Fruit fly (Drosophila melanogaster): Measurements from ENCODE around the gene CG3437.

Gene CG3437

DNA sequence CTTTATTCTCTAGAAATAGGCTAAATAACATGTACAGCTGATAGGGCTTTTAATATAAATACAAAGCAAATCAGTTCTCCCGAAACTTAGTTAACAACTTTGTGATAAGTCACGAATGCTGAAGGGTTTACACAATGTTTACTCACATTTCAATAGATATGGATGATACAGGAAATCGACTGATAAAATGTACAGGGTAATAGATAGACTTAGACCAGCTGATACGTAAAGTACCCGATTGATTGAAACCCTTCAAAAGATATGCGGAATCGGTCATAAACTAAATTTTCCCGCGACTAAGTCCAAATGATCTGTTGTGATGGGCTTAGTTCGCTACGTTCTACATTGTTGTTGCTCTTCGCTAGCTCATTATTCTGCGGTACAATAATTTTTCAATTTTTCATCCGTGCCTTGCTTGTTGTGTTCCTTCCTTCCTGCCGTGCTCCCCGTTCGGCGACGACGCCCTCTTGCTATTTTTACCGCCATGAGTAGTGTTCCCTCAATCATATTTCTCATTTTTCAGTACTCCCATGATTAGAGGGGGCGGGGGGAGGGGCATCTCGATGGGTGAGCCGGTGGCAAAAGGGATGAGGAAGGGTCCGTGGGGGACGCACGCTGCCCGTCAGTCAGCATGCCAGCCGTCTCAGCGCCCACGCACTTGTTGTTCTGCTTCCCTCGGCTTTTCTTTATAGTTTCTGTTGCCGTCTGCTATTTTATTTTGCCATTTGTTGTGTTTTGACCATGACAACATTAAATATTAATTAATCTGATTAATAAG lies 24.5 kb downstream of the CG3437 start (continued):
- no peak for TF ChIP-seq knrl (GFP tag; IDR thresholded peaks at IDR 0.05; ENCODE audit: partially characterized antibody)
- TF ChIP-seq Lhr (GFP tag; optimal IDR thresholded peaks at IDR 0.05) = no peak
- no peak for TF ChIP-seq al (GFP tag; IDR thresholded peaks at IDR 0.05)
- no peak for TF ChIP-seq CG12155 (GFP tag; optimal IDR thresholded peaks at IDR 0.05)
- no peak for TF ChIP-seq D (optimal IDR thresholded peaks at IDR 0.05)
- no peak for TF ChIP-seq D (GFP tag; optimal IDR thresholded peaks at IDR 0.05)
- no peak for TF ChIP-seq CG12104 (GFP tag; optimal IDR thresholded peaks at IDR 0.05)
- no peak for TF ChIP-seq CG8089 (GFP tag; optimal IDR thresholded peaks at IDR 0.05)
- TF ChIP-seq CTCF (GFP tag; optimal IDR thresholded peaks at IDR 0.05) = no peak
- TF ChIP-seq kay (GFP tag; optimal IDR thresholded peaks at IDR 0.05) = no peak
- no peak for TF ChIP-seq Dip3 (GFP tag; optimal IDR thresholded peaks at IDR 0.05)
- peak; percentile 47; the same call in 1 of the 3 replicates for TF ChIP-seq CG11456 (GFP tag; IDR thresholded peaks at IDR 0.05)
- TF ChIP-seq kah (GFP tag; optimal IDR thresholded peaks at IDR 0.05) = peak; percentile 64
- no peak for TF ChIP-seq CG1647 (GFP tag; optimal IDR thresholded peaks at IDR 0.05)
- TF ChIP-seq dan (GFP tag; IDR thresholded peaks at IDR 0.05) = no peak
- TF ChIP-seq exex (tag; optimal IDR thresholded peaks at IDR 0.05) = peak; percentile 40
- no peak for TF ChIP-seq CG30431 (GFP tag; optimal IDR thresholded peaks at IDR 0.05)
- no peak for TF ChIP-seq zen (tag; optimal IDR thresholded peaks at IDR 0.05)
- TF ChIP-seq tap (tag; optimal IDR thresholded peaks at IDR 0.05) = no peak
- TF ChIP-seq MESR4 (GFP tag; optimal IDR thresholded peaks at IDR 0.05) = no peak
- TF ChIP-seq row (GFP tag; IDR thresholded peaks at IDR 0.05) = no peak
- 0 out of 4 replicates have a peak, but pooled peaks have one; percentile 43 for TF ChIP-seq chinmo (GFP tag; IDR thresholded peaks at IDR 0.05; ENCODE audit: partially characterized antibody)
- no peak for TF ChIP-seq CG12299 (tag; optimal IDR thresholded peaks at IDR 0.05)
- no peak for TF ChIP-seq mam (GFP tag; optimal IDR thresholded peaks at IDR 0.05)
- TF ChIP-seq insv (GFP tag; optimal IDR thresholded peaks at IDR 0.05) = no peak
- no peak for TF ChIP-seq CG32532 (GFP tag; IDR thresholded peaks at IDR 0.05)
- TF ChIP-seq mirr (GFP tag; optimal IDR thresholded peaks at IDR 0.05) = no peak
- TF ChIP-seq Poxn (GFP tag; IDR thresholded peaks at IDR 0.05) = no peak
- TF ChIP-seq sr (GFP tag; IDR thresholded peaks at IDR 0.05) = peak; percentile 98
- peak; percentile 98 for TF ChIP-seq CG12769 (tag; optimal IDR thresholded peaks at IDR 0.05)
- TF ChIP-seq Lpt (GFP tag; optimal IDR thresholded peaks at IDR 0.05) = no peak
- no peak for TF ChIP-seq lola (GFP tag; optimal IDR thresholded peaks at IDR 0.05)
- no peak for TF ChIP-seq az2 (GFP tag; optimal IDR thresholded peaks at IDR 0.05)
- no peak for TF ChIP-seq bcd (GFP tag; optimal IDR thresholded peaks at IDR 0.05)
- TF ChIP-seq bowl (GFP tag; IDR thresholded peaks at IDR 0.05) = no peak
- TF ChIP-seq CG10267 (tag; optimal IDR thresholded peaks at IDR 0.05) = no peak
- no peak for TF ChIP-seq CG17802 (tag; optimal IDR thresholded peaks at IDR 0.05)
- no peak for TF ChIP-seq eyg (GFP tag; optimal IDR thresholded peaks at IDR 0.05)
- TF ChIP-seq CG31365 (tag; optimal IDR thresholded peaks at IDR 0.05) = no peak
- no peak for TF ChIP-seq CG11398 (GFP tag; optimal IDR thresholded peaks at IDR 0.05)
- no peak for TF ChIP-seq bbx (GFP tag; IDR thresholded peaks at IDR 0.05; ENCODE audit: partially characterized antibody)
- no peak for TF ChIP-seq oc (tag; optimal IDR thresholded peaks at IDR 0.05)
- TF ChIP-seq CG13894 (tag; optimal IDR thresholded peaks at IDR 0.05) = no peak
- no peak for TF ChIP-seq CG7963 (GFP tag; IDR thresholded peaks at IDR 0.05; ENCODE audit: partially characterized antibody)
- TF ChIP-seq CG7372 (GFP tag; IDR thresholded peaks at IDR 0.05) = no peak
- no peak for TF ChIP-seq CG4617 (GFP tag; optimal IDR thresholded peaks at IDR 0.05; ENCODE audit: borderline replicate concordance)
- no peak for TF ChIP-seq dm (GFP tag; optimal IDR thresholded peaks at IDR 0.05)
- TF ChIP-seq scrt (GFP tag; optimal IDR thresholded peaks at IDR 0.05) = no peak
- TF ChIP-seq CG13296 (GFP tag; optimal IDR thresholded peaks at IDR 0.05) = no peak
- no peak for TF ChIP-seq Bdp1 (GFP tag; optimal IDR thresholded peaks at IDR 0.05)
- no peak for TF ChIP-seq gsb (GFP tag; IDR thresholded peaks at IDR 0.05)
